Fruit fly (Drosophila melanogaster) whole organism, embryonic: Measurements from ENCODE around the gene kis.

Source experiments
- Bgb ChIP-seq: fragments of 200-800 bp; sonication (Bioruptor generic); IDR thresholded peaks from 2 replicates; pipeline ENCODE4 v1.3.6; 2022; ENCODE audit warnings: missing biosample characterization, missing genetic modification characterization; ENCODE audit not compliant: partially characterized antibody
- Blimp-1 ChIP-seq: fragments of 200-800 bp; sonication (Bioruptor generic); optimal IDR thresholded peaks from 3 replicates; lab custom pipeline; 2018; ENCODE audit warnings: missing biosample characterization, missing genetic modification characterization, mild to moderate bottlenecking, moderate library complexity, missing genetic modification reagents
- CG11085 ChIP-seq: fragments of 200-800 bp; sonication (Bioruptor generic); IDR thresholded peaks from 2 replicates; pipeline ENCODE4 v1.3.6; 2022; ENCODE audit warnings: missing biosample characterization, missing genetic modification characterization
- CG12942 ChIP-seq: fragments of 200-800 bp; sonication (Bioruptor generic); optimal IDR thresholded peaks from 3 replicates; lab custom pipeline; 2016; ENCODE audit warnings: missing biosample characterization, missing genetic modification characterization
- CG13775 ChIP-seq: fragments of 200-800 bp; sonication (Bioruptor generic); optimal IDR thresholded peaks from 3 replicates; lab custom pipeline; 2017; ENCODE audit warnings: missing biosample characterization, mild to moderate bottlenecking, missing genetic modification characterization
- CG14710 ChIP-seq: fragments of 200-800 bp; sonication (Bioruptor generic); optimal IDR thresholded peaks from 3 replicates; lab custom pipeline; 2019; ENCODE audit warnings: missing biosample characterization, mild to moderate bottlenecking, missing genetic modification characterization, moderate library complexity
- CG14860 ChIP-seq: fragments of 200-800 bp; sonication (Bioruptor generic); IDR thresholded peaks from 3 replicates; pipeline ENCODE4 v1.3.6; 2022; ENCODE audit warnings: missing biosample characterization, missing genetic modification characterization; ENCODE audit not compliant: partially characterized antibody
- CG15601 ChIP-seq: fragments of 200-800 bp; sonication (Bioruptor generic); optimal IDR thresholded peaks from 3 replicates; lab custom pipeline; 2019; ENCODE audit warnings: missing biosample characterization, mild to moderate bottlenecking, missing genetic modification characterization, moderate library complexity
- CG17829 ChIP-seq: fragments of 200-800 bp; optimal IDR thresholded peaks from 2 replicates; lab custom pipeline; 2019; ENCODE audit warnings: missing biosample characterization, mild to moderate bottlenecking, missing genetic modification characterization, moderate library complexity
- CG18599 ChIP-seq: fragments of 200-800 bp; sonication (Bioruptor generic); optimal IDR thresholded peaks from 3 replicates; lab custom pipeline; 2017; ENCODE audit warnings: missing biosample characterization, missing genetic modification characterization, mild to moderate bottlenecking, moderate library complexity, missing genetic modification reagents
- CG2129 ChIP-seq: fragments of 200-800 bp; sonication (Bioruptor generic); IDR thresholded peaks from 2 replicates; pipeline ENCODE4 v1.3.6; 2022; ENCODE audit warnings: missing biosample characterization, missing genetic modification characterization; ENCODE audit not compliant: partially characterized antibody
- CG30403 ChIP-seq: fragments of 200-800 bp; sonication (Bioruptor generic); optimal IDR thresholded peaks from 3 replicates; lab custom pipeline; 2016; ENCODE audit warnings: missing biosample characterization, missing genetic modification characterization
- CG31365 ChIP-seq: fragments of 200-800 bp; sonication (Bioruptor generic); optimal IDR thresholded peaks from 2 replicates; lab custom pipeline; 2018; ENCODE audit warnings: missing biosample characterization, mild to moderate bottlenecking, missing genetic modification characterization
- CG32772 ChIP-seq: fragments of 200-800 bp; sonication (Bioruptor generic); IDR thresholded peaks from 2 replicates; pipeline ENCODE4 v1.3.6; 2022; ENCODE audit warnings: missing biosample characterization, missing genetic modification characterization
- CG3281 ChIP-seq: fragments of 200-800 bp; sonication (Bioruptor generic); optimal IDR thresholded peaks from 3 replicates; lab custom pipeline; 2017; ENCODE audit warnings: missing biosample characterization, mild to moderate bottlenecking, missing genetic modification characterization
- CG4854 ChIP-seq: fragments of 200-800 bp; sonication (Bioruptor generic); optimal IDR thresholded peaks from 2 replicates; lab custom pipeline; 2016; ENCODE audit warnings: missing biosample characterization, missing genetic modification characterization, inconsistent platforms
- CG5180 ChIP-seq: fragments of 200-800 bp; sonication (Bioruptor generic); optimal IDR thresholded peaks from 3 replicates; lab custom pipeline; 2017; ENCODE audit warnings: missing biosample characterization, missing genetic modification characterization, mild to moderate bottlenecking, moderate library complexity, missing genetic modification reagents
- CG7987 ChIP-seq: fragments of 200-800 bp; sonication (Bioruptor generic); optimal IDR thresholded peaks from 2 replicates; lab custom pipeline; 2018; ENCODE audit warnings: missing biosample characterization, mild to moderate bottlenecking, missing genetic modification characterization, moderate library complexity
- CG8290 ChIP-seq, 3 experiments: fragments of 200-800 bp; sonication (Bioruptor generic); optimal IDR thresholded peaks; 2 replicates each; lab custom pipeline; 2016 to 2019; ENCODE audit warnings: missing biosample characterization in 3 of 3, missing genetic modification characterization in 3 of 3, mild to moderate bottlenecking in 2 of 3, moderate library complexity in 1 of 3
- Chrac-16 ChIP-seq: fragments of 200-800 bp; sonication (Bioruptor generic); optimal IDR thresholded peaks from 3 replicates; lab custom pipeline; 2016; ENCODE audit warnings: missing biosample characterization, missing genetic modification characterization
- Mad ChIP-seq: fragments of 200-800 bp; sonication (Bioruptor generic); optimal IDR thresholded peaks from 2 replicates; lab custom pipeline; 2016; ENCODE audit warnings: missing biosample characterization, missing genetic modification characterization
- NK7.1 ChIP-seq: fragments of 200-800 bp; sonication (Bioruptor generic); optimal IDR thresholded peaks from 3 replicates; lab custom pipeline; 2016; ENCODE audit warnings: missing biosample characterization, missing genetic modification characterization
- Nf-YA ChIP-seq: fragments of 200-800 bp; sonication (Bioruptor generic); IDR thresholded peaks from 2 replicates; pipeline ENCODE4 v1.3.6; 2022; ENCODE audit warnings: missing biosample characterization, missing genetic modification characterization
- Stat92E ChIP-seq, 3 experiments: fragments of >200 bp in 2 of 3; fragments of 200-800 bp in 1 of 3; sonication (Bioruptor generic) in 1 of 3; optimal IDR thresholded peaks; 2 replicates each; lab custom pipeline; 2017 to 2019; ENCODE audit warnings: missing biosample characterization in 3 of 3, missing genetic modification characterization in 3 of 3, mild to moderate bottlenecking in 1 of 3, moderate library complexity in 1 of 3
- Trl ChIP-seq, 3 experiments: fragments of >200 bp in 2 of 3; fragments of 200-800 bp in 1 of 3; sonication (Bioruptor generic) in 1 of 3; optimal IDR thresholded peaks; 2 replicates in 1 of 3; 3 replicates in 2 of 3; lab custom pipeline; 2016 to 2017; ENCODE audit warnings: missing biosample characterization in 1 of 3, missing genetic modification characterization in 1 of 3
- Vsx1 ChIP-seq: fragments of 200-800 bp; sonication (Bioruptor generic); optimal IDR thresholded peaks from 2 replicates; lab custom pipeline; 2017; ENCODE audit warnings: missing biosample characterization, mild to moderate bottlenecking, missing genetic modification characterization, missing genetic modification reagents
- ash1 ChIP-seq: fragments of 200-800 bp; sonication (Bioruptor generic); optimal IDR thresholded peaks from 2 replicates; lab custom pipeline; 2018; ENCODE audit warnings: missing biosample characterization, mild to moderate bottlenecking, missing genetic modification characterization
- dan ChIP-seq: fragments of 200-800 bp; sonication (Bioruptor generic); IDR thresholded peaks from 2 replicates; pipeline ENCODE4 v1.3.6; 2022; ENCODE audit warnings: missing biosample characterization, missing genetic modification characterization
- en ChIP-seq: fragments of 200-800 bp; sonication (Bioruptor generic); optimal IDR thresholded peaks from 2 replicates; lab custom pipeline; 2016; ENCODE audit warnings: missing biosample characterization, missing genetic modification characterization
- esg ChIP-seq: fragments of 200-800 bp; sonication (Bioruptor generic); conservative IDR thresholded peaks from 2 replicates; pipeline ENCODE4 v1.3.6; 2022; ENCODE audit warnings: missing biosample characterization, missing genetic modification characterization
- ewg ChIP-seq: fragments of 200-800 bp; sonication (Bioruptor generic); optimal IDR thresholded peaks from 3 replicates; lab custom pipeline; 2017; ENCODE audit warnings: mild to moderate bottlenecking, missing biosample characterization, missing genetic modification reagents, missing genetic modification characterization
- fd102C ChIP-seq: fragments of 200-800 bp; sonication (Bioruptor generic); optimal IDR thresholded peaks from 2 replicates; lab custom pipeline; 2018; ENCODE audit warnings: missing biosample characterization, mild to moderate bottlenecking, missing genetic modification characterization, moderate library complexity
- gce ChIP-seq: fragments of 200-800 bp; sonication (Bioruptor generic); IDR thresholded peaks from 3 replicates; pipeline ENCODE4 v1.3.6; 2022; ENCODE audit warnings: missing biosample characterization, missing genetic modification characterization
- gcm2 ChIP-seq: fragments of 200-800 bp; sonication (Bioruptor generic); optimal IDR thresholded peaks from 2 replicates; lab custom pipeline; 2016; ENCODE audit warnings: missing biosample characterization, missing genetic modification characterization
- gfzf ChIP-seq: fragments of 200-800 bp; sonication (Bioruptor generic); optimal IDR thresholded peaks from 2 replicates; lab custom pipeline; 2016; ENCODE audit warnings: missing biosample characterization, mild to moderate bottlenecking, missing genetic modification characterization, moderate library complexity
- hb ChIP-seq: fragments of 200-800 bp; sonication (Bioruptor generic); IDR thresholded peaks from 3 replicates; pipeline ENCODE4 v1.3.6; 2022; ENCODE audit warnings: missing biosample characterization, missing genetic modification characterization; ENCODE audit not compliant: partially characterized antibody
- her ChIP-seq: fragments of 200-800 bp; sonication (Bioruptor generic); optimal IDR thresholded peaks from 2 replicates; lab custom pipeline; 2016; ENCODE audit warnings: missing biosample characterization, missing genetic modification characterization
- nmo ChIP-seq: fragments of 200-800 bp; sonication (Bioruptor generic); optimal IDR thresholded peaks from 2 replicates; lab custom pipeline; 2018; ENCODE audit warnings: missing biosample characterization, mild to moderate bottlenecking, missing genetic modification characterization, moderate library complexity
- prd ChIP-seq, 3 experiments: fragments of >200 bp in 2 of 3; fragments of 200-800 bp in 1 of 3; sonication (Bioruptor generic) in 1 of 3; optimal IDR thresholded peaks in 2 of 3; IDR thresholded peaks in 1 of 3; 2 replicates in 2 of 3; 3 replicates in 1 of 3; pipeline versions ENCODE4 v1.3.6 to Lab custom; 2017 to 2022; ENCODE audit warnings: missing biosample characterization in 1 of 3, missing genetic modification characterization in 1 of 3
- ranshi ChIP-seq: fragments of 200-800 bp; sonication (Bioruptor generic); IDR thresholded peaks from 2 replicates; pipeline ENCODE4 v1.3.6; 2022; ENCODE audit warnings: missing biosample characterization, missing genetic modification characterization
- rib ChIP-seq: fragments of 200-800 bp; sonication (Bioruptor generic); IDR thresholded peaks from 2 replicates; pipeline ENCODE4 v1.3.6; 2022; ENCODE audit warnings: missing biosample characterization, missing genetic modification characterization
- schlank ChIP-seq: fragments of 200-800 bp; sonication (Bioruptor generic); optimal IDR thresholded peaks from 2 replicates; lab custom pipeline; 2018; ENCODE audit warnings: missing biosample characterization, mild to moderate bottlenecking, missing genetic modification characterization
- sima ChIP-seq: fragments of 200-800 bp; sonication (Bioruptor generic); optimal IDR thresholded peaks from 2 replicates; lab custom pipeline; 2016; ENCODE audit warnings: missing biosample characterization, missing genetic modification characterization
- so ChIP-seq: fragments of 200-800 bp; sonication (Bioruptor generic); IDR thresholded peaks from 3 replicates; pipeline ENCODE4 v1.3.6; 2022; ENCODE audit warnings: missing biosample characterization, missing genetic modification characterization
- sr ChIP-seq: fragments of 200-800 bp; sonication (Bioruptor generic); IDR thresholded peaks from 3 replicates; pipeline ENCODE4 v1.3.6; 2022; ENCODE audit warnings: missing biosample characterization, missing genetic modification characterization
- stc ChIP-seq: fragments of 200-800 bp; sonication (Bioruptor generic); IDR thresholded peaks from 2 replicates; pipeline ENCODE4 v1.3.6; 2022; ENCODE audit warnings: missing biosample characterization, missing genetic modification characterization
- tap ChIP-seq: fragments of 200-800 bp; optimal IDR thresholded peaks from 3 replicates; lab custom pipeline; 2019; ENCODE audit warnings: missing biosample characterization, mild to moderate bottlenecking, missing genetic modification characterization, moderate library complexity
- z ChIP-seq: fragments of 200-800 bp; sonication (Bioruptor generic); IDR thresholded peaks from 3 replicates; pipeline ENCODE4 v1.3.6; 2022; ENCODE audit warnings: missing biosample characterization, missing genetic modification characterization

kis gene

dm6 chr2L:286421-286820, 35.8 kb upstream of the kis start (continued):
- peak; percentile 80 for TF ChIP-seq ranshi (GFP tag; lab: Robert Waterston, UW)
- TF ChIP-seq tap (tag; lab: Kevin White, UChicago): peak; percentile 54
- peak; percentile 53 for TF ChIP-seq gcm2 (GFP tag; lab: Kevin White, UChicago)
- TF ChIP-seq CG8290 (GFP tag; optimal IDR thresholded peaks at IDR 0.05; lab: Kevin White, UChicago): no peak
- peak in 1 of 2 experiments; percentile 97 for TF ChIP-seq CG8290 (tag; optimal IDR thresholded peaks at IDR 0.05; lab: Kevin White, UChicago)
- peak; percentile 15 for TF ChIP-seq nmo (GFP tag; lab: Kevin White, UChicago)
- no peak for TF ChIP-seq z (GFP tag; lab: Robert Waterston, UW)
- peak; percentile 47 for TF ChIP-seq CG17829 (tag; lab: Kevin White, UChicago)
- peak; percentile 41 for TF ChIP-seq CG7987
- peak; percentile 6 for TF ChIP-seq CG4854 (GFP tag; lab: Kevin White, UChicago)
- TF ChIP-seq CG30403 (GFP tag; lab: Kevin White, UChicago): peak; percentile 64
- no peak for TF ChIP-seq ewg
- TF ChIP-seq CG13775 (GFP tag; lab: Kevin White, UChicago): no peak
- TF ChIP-seq Mad: peak; percentile 11
- no peak for TF ChIP-seq hb (GFP tag; lab: Robert Waterston, UW)
- no peak for TF ChIP-seq gfzf (GFP tag; lab: Kevin White, UChicago)
- no peak for TF ChIP-seq CG31365
- TF ChIP-seq Bgb (GFP tag; lab: Robert Waterston, UW): no peak
- TF ChIP-seq Stat92E (GFP tag; optimal IDR thresholded peaks at IDR 0.05; lab: Kevin White, UChicago): no peak
- TF ChIP-seq Blimp-1 (GFP tag; lab: Kevin White, UChicago): peak; percentile 63
- no peak for TF ChIP-seq fd102C
- TF ChIP-seq CG11085 (GFP tag; lab: Robert Waterston, UW): peak; percentile 55; the same call in 1 of the 2 replicates
- TF ChIP-seq CG32772: peak; percentile 24; the same call in 1 of the 2 replicates
- peak; percentile 79 for TF ChIP-seq ash1 (GFP tag; lab: Kevin White, UChicago)
- no peak for TF ChIP-seq CG15601
- peak; percentile 87 for TF ChIP-seq her
- TF ChIP-seq esg (GFP tag; lab: Robert Waterston, UW): peak; percentile 39; the same call in 1 of the 2 replicates
- peak; percentile 93 for TF ChIP-seq CG18599 (GFP tag; lab: Kevin White, UChicago)
- no peak for TF ChIP-seq CG14860
- peak; percentile 30; the same call in 1 of the 3 replicates for TF ChIP-seq sr
- TF ChIP-seq Trl (optimal IDR thresholded peaks at IDR 0.05; lab: Kevin White, UChicago): no peak
- peak; percentile 72 for TF ChIP-seq Trl (GFP tag; optimal IDR thresholded peaks at IDR 0.05; lab: Kevin White, UChicago)
- TF ChIP-seq en: peak; percentile 43
- TF ChIP-seq dan (GFP tag; lab: Robert Waterston, UW): no peak
- 0 out of 2 replicates have a peak, but pooled peaks have one; percentile 18 for TF ChIP-seq stc (GFP tag; lab: Robert Waterston, UW)
- TF ChIP-seq CG5180 (GFP tag; lab: Kevin White, UChicago): no peak
- peak; percentile 69; the same call in 1 of the 2 replicates for TF ChIP-seq rib
- no peak for TF ChIP-seq Nf-YA (GFP tag; lab: Robert Waterston, UW)
- TF ChIP-seq CG3281 (GFP tag; lab: Kevin White, UChicago): peak; percentile 67
- no peak for TF ChIP-seq sima (GFP tag; lab: Kevin White, UChicago)
- TF ChIP-seq prd (optimal IDR thresholded peaks at IDR 0.05; lab: Kevin White, UChicago): no peak
- peak; percentile 75 for TF ChIP-seq prd (GFP tag; IDR thresholded peaks at IDR 0.05; lab: Robert Waterston, UW)
- TF ChIP-seq NK7.1: no peak
- TF ChIP-seq CG12942 (GFP tag; lab: Kevin White, UChicago): peak; percentile 51
- TF ChIP-seq gce: peak; percentile 11; the same call in 1 of the 3 replicates
- TF ChIP-seq CG14710 (tag; lab: Kevin White, UChicago): no peak
- peak; percentile 82 for TF ChIP-seq schlank (tag; lab: Kevin White, UChicago)
- peak; percentile 70; the same call in 2 of the 3 replicates for TF ChIP-seq so (GFP tag; lab: Robert Waterston, UW)
- no peak for TF ChIP-seq CG2129 (GFP tag; lab: Robert Waterston, UW)
- peak; percentile 45 for TF ChIP-seq Vsx1
- TF ChIP-seq Chrac-16 (GFP tag; lab: Kevin White, UChicago): peak; percentile 58
